Fruit fly (Drosophila melanogaster) whole organism: ENCODE measurements around the gene Nubp2.

Source experiments
- CG8478 ChIP-seq: fragments of >200 bp; optimal IDR thresholded peaks from 2 replicates; lab custom pipeline; 2018; ENCODE audit warnings: inconsistent platforms
- Dll ChIP-seq: fragments of >200 bp; optimal IDR thresholded peaks from 2 replicates; lab custom pipeline; 2017
- EcR ChIP-seq, 2 experiments: fragments of >200 bp; optimal IDR thresholded peaks; 2 replicates each; lab custom pipeline; 2017; ENCODE audit warnings: missing biosample characterization in 2 of 2, missing genetic modification characterization in 2 of 2, missing genetic modification reagents in 2 of 2
- pan ChIP-seq: fragments of >200 bp; optimal IDR thresholded peaks from 2 replicates; lab custom pipeline; 2017
- psq ChIP-seq: fragments of >200 bp; optimal IDR thresholded peaks from 2 replicates; lab custom pipeline; 2017
- usp ChIP-seq: fragments of >200 bp; optimal IDR thresholded peaks from 2 replicates; lab custom pipeline; 2017; ENCODE audit warnings: missing biosample characterization, missing genetic modification characterization, mixed read lengths

DNA sequence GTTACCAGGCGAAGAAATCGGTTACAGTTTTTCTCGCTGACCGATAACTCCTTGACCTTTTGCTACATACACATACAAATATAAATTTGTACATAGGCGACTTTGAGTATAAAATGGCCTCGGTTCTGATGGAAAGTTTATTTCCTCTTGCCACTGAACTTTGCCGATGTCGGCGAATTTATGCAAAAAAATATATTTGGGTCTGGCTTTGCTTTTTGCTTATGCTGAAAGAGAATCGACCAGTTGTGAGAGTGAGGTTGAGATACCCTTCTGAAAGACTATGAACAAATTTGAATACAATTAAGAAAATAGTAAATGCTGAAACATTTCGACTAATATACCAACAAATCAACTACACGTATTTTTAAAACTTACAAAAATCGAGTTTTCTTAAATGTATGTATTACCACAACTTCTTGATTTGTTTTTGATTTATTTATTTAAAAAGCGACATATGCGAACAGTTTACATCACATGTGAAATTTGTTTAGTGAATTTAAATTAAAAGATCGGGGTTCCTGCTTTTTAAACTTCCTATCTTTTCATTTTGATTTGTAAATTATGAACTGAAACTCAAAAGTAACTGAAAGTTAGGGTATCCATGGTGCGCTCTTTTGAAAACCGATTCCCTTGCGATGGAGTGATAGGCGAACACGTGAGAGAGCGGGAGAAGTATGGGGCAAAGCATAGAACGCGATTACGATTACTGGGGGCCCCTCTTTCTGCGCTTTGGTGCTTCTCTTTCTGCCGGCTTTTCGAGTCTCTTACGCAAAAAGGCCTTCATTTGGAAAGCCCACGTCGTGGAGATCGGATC, 17.0 kb upstream of the Nubp2 start:
- no peak for TF ChIP-seq EcR (GFP tag; optimal IDR thresholded peaks at IDR 0.05; lab: Kevin White, UChicago)
- TF ChIP-seq usp = no peak
- TF ChIP-seq pan (lab: Kevin White, UChicago) = no peak
- no peak for TF ChIP-seq psq
- TF ChIP-seq CG8478 (lab: Kevin White, UChicago) = no peak
- TF ChIP-seq Dll (lab: Kevin White, UChicago) = no peak
